Fruit fly (Drosophila melanogaster) whole organism, embryonic: ENCODE data around the gene CG46303.
A peak's percentile ranks its signal among the peaks of the same experiment; 100 is the strongest.

Experiments used
- ATbp ChIP-seq: fragments of 200-800 bp; sonication (Bioruptor generic); optimal IDR thresholded peaks from 2 replicates; lab custom pipeline; 2017; ENCODE audit warnings: missing biosample characterization, mild to moderate bottlenecking, missing genetic modification characterization, missing genetic modification reagents
- Asciz ChIP-seq: fragments of 200-800 bp; sonication (Bioruptor generic); optimal IDR thresholded peaks from 2 replicates; lab custom pipeline; 2017; ENCODE audit warnings: missing biosample characterization, mild to moderate bottlenecking, missing genetic modification characterization, missing genetic modification reagents
- CG10147 ChIP-seq: fragments of 200-800 bp; sonication (Bioruptor generic); optimal IDR thresholded peaks from 2 replicates; lab custom pipeline; 2019; ENCODE audit warnings: missing biosample characterization, mild to moderate bottlenecking, missing genetic modification characterization, moderate library complexity
- CG10209 ChIP-seq: fragments of 200-800 bp; sonication (Bioruptor generic); optimal IDR thresholded peaks from 3 replicates; lab custom pipeline; 2017; ENCODE audit warnings: missing biosample characterization, mild to moderate bottlenecking, missing genetic modification characterization, missing genetic modification reagents
- CG1024 ChIP-seq: fragments of 200-800 bp; sonication (Bioruptor generic); IDR thresholded peaks from 2 replicates; pipeline ENCODE4 v1.3.6; 2022; ENCODE audit warnings: missing biosample characterization, missing genetic modification characterization
- CG10267 ChIP-seq: fragments of 200-800 bp; sonication (Bioruptor generic); optimal IDR thresholded peaks from 2 replicates; lab custom pipeline; 2018; ENCODE audit warnings: missing biosample characterization, mild to moderate bottlenecking, missing genetic modification characterization, moderate library complexity
- CG11456 ChIP-seq: fragments of 200-800 bp; sonication (Bioruptor generic); IDR thresholded peaks from 3 replicates; pipeline ENCODE4 v1.3.6; 2022; ENCODE audit warnings: missing biosample characterization, missing genetic modification characterization
- CG11723 ChIP-seq: fragments of 200-800 bp; sonication (Bioruptor generic); optimal IDR thresholded peaks from 2 replicates; lab custom pipeline; 2017; ENCODE audit warnings: missing biosample characterization, mild to moderate bottlenecking, missing genetic modification characterization
- CG12391 ChIP-seq: fragments of 200-800 bp; sonication (Bioruptor generic); optimal IDR thresholded peaks from 3 replicates; lab custom pipeline; 2018; ENCODE audit warnings: missing biosample characterization, mild to moderate bottlenecking, missing genetic modification characterization, moderate library complexity
- CG13775 ChIP-seq: fragments of 200-800 bp; sonication (Bioruptor generic); optimal IDR thresholded peaks from 3 replicates; lab custom pipeline; 2017; ENCODE audit warnings: missing biosample characterization, mild to moderate bottlenecking, missing genetic modification characterization
- CG17328 ChIP-seq: fragments of 200-800 bp; sonication (Bioruptor generic); IDR thresholded peaks from 2 replicates; pipeline ENCODE4 v1.3.6; 2022; ENCODE audit warnings: missing biosample characterization, missing genetic modification characterization
- CG18599 ChIP-seq: fragments of 200-800 bp; sonication (Bioruptor generic); optimal IDR thresholded peaks from 3 replicates; lab custom pipeline; 2017; ENCODE audit warnings: missing biosample characterization, missing genetic modification characterization, mild to moderate bottlenecking, moderate library complexity, missing genetic modification reagents
- CG2120 ChIP-seq: fragments of 200-800 bp; sonication (Bioruptor generic); optimal IDR thresholded peaks from 3 replicates; lab custom pipeline; 2016; ENCODE audit warnings: missing biosample characterization, missing genetic modification characterization
- CG30020 ChIP-seq: fragments of 200-800 bp; optimal IDR thresholded peaks from 2 replicates; lab custom pipeline; 2019; ENCODE audit warnings: missing biosample characterization, mild to moderate bottlenecking, missing genetic modification characterization, moderate library complexity
- CG31224 ChIP-seq: fragments of 200-800 bp; sonication (Bioruptor generic); IDR thresholded peaks from 2 replicates; pipeline ENCODE4 v1.3.6; 2022; ENCODE audit warnings: missing biosample characterization, missing genetic modification characterization
- CG3995 ChIP-seq: fragments of 200-800 bp; sonication (Bioruptor generic); optimal IDR thresholded peaks from 3 replicates; lab custom pipeline; 2016; ENCODE audit warnings: missing biosample characterization, missing genetic modification characterization
- CG4424 ChIP-seq: fragments of 200-800 bp; sonication (Bioruptor generic); optimal IDR thresholded peaks from 3 replicates; lab custom pipeline; 2016; ENCODE audit warnings: missing biosample characterization, missing genetic modification characterization
- CG5245 ChIP-seq: fragments of 200-800 bp; sonication (Bioruptor generic); optimal IDR thresholded peaks from 3 replicates; lab custom pipeline; 2016; ENCODE audit warnings: missing biosample characterization, missing genetic modification characterization
- CG6272 ChIP-seq: fragments of 200-800 bp; sonication (Bioruptor generic); IDR thresholded peaks from 2 replicates; pipeline ENCODE4 v1.3.6; 2022; ENCODE audit warnings: missing biosample characterization, missing genetic modification characterization
- CG6654 ChIP-seq: fragments of 200-800 bp; sonication (Bioruptor generic); optimal IDR thresholded peaks from 2 replicates; lab custom pipeline; 2017; ENCODE audit warnings: missing biosample characterization, mild to moderate bottlenecking, missing genetic modification characterization
- CG6854 ChIP-seq: fragments of 200-800 bp; sonication (Bioruptor generic); optimal IDR thresholded peaks from 3 replicates; lab custom pipeline; 2017; ENCODE audit warnings: missing biosample characterization, mild to moderate bottlenecking, missing genetic modification characterization
- CG8290 ChIP-seq, 3 experiments: fragments of 200-800 bp; sonication (Bioruptor generic); optimal IDR thresholded peaks; 2 replicates each; lab custom pipeline; 2016 to 2019; ENCODE audit warnings: missing biosample characterization in 3 of 3, missing genetic modification characterization in 3 of 3, mild to moderate bottlenecking in 2 of 3, moderate library complexity in 1 of 3
- CG9817 ChIP-seq: fragments of 200-800 bp; sonication (Bioruptor generic); optimal IDR thresholded peaks from 2 replicates; lab custom pipeline; 2018; ENCODE audit warnings: missing biosample characterization, mild to moderate bottlenecking, missing genetic modification characterization, moderate library complexity
- CG9932 ChIP-seq: fragments of 200-800 bp; sonication (Bioruptor generic); IDR thresholded peaks from 2 replicates; pipeline ENCODE4 v1.3.6; 2022; ENCODE audit warnings: missing biosample characterization, missing genetic modification characterization
- D19B ChIP-seq: fragments of 200-800 bp; sonication (Bioruptor generic); optimal IDR thresholded peaks from 2 replicates; lab custom pipeline; 2017; ENCODE audit warnings: missing biosample characterization, mild to moderate bottlenecking, missing genetic modification characterization
- Dip2 ChIP-seq: fragments of 200-800 bp; sonication (Bioruptor generic); IDR thresholded peaks from 2 replicates; pipeline ENCODE4 v1.3.6; 2022; ENCODE audit warnings: missing biosample characterization, missing genetic modification characterization
- E2f2 ChIP-seq: fragments of 200-800 bp; sonication (Bioruptor generic); IDR thresholded peaks from 2 replicates; pipeline ENCODE4 v1.3.6; 2022; ENCODE audit warnings: missing biosample characterization, missing genetic modification characterization
- Oaz ChIP-seq: fragments of 200-800 bp; sonication (Bioruptor generic); IDR thresholded peaks from 2 replicates; pipeline ENCODE4 v1.3.6; 2022; ENCODE audit warnings: missing biosample characterization, missing genetic modification characterization
- Sox100B ChIP-seq: fragments of 200-800 bp; sonication (Bioruptor generic); optimal IDR thresholded peaks from 3 replicates; lab custom pipeline; 2018; ENCODE audit warnings: missing biosample characterization, mild to moderate bottlenecking, missing genetic modification characterization
- Usf ChIP-seq: fragments of 200-800 bp; sonication (Bioruptor generic); optimal IDR thresholded peaks from 2 replicates; lab custom pipeline; 2017; ENCODE audit warnings: missing genotype, missing biosample characterization, missing genetic modification characterization
- abd-A ChIP-seq: fragments of 200-800 bp; sonication (Bioruptor generic); optimal IDR thresholded peaks from 3 replicates; lab custom pipeline; 2019; ENCODE audit warnings: missing biosample characterization, mild to moderate bottlenecking, missing genetic modification characterization, moderate library complexity
- ash1 ChIP-seq: fragments of 200-800 bp; sonication (Bioruptor generic); optimal IDR thresholded peaks from 2 replicates; lab custom pipeline; 2018; ENCODE audit warnings: missing biosample characterization, mild to moderate bottlenecking, missing genetic modification characterization
- ato ChIP-seq: fragments of 200-800 bp; sonication (Bioruptor generic); IDR thresholded peaks from 2 replicates; pipeline ENCODE4 v1.3.6; 2022; ENCODE audit warnings: missing biosample characterization, missing genetic modification characterization; ENCODE audit not compliant: partially characterized antibody
- bcd ChIP-seq: fragments of 200-800 bp; sonication (Bioruptor generic); optimal IDR thresholded peaks from 2 replicates; lab custom pipeline; 2017; ENCODE audit warnings: missing biosample characterization, mild to moderate bottlenecking, missing genetic modification characterization
- dmrt11E ChIP-seq: fragments of 200-800 bp; sonication (Bioruptor generic); optimal IDR thresholded peaks from 3 replicates; lab custom pipeline; 2018; ENCODE audit warnings: missing biosample characterization, mild to moderate bottlenecking, missing genetic modification characterization, moderate library complexity
- dpn ChIP-seq, 2 experiments: fragments of 200-800 bp; sonication (Bioruptor generic); optimal IDR thresholded peaks; 3 replicates each; lab custom pipeline; 2016; ENCODE audit warnings: missing biosample characterization in 2 of 2, missing genetic modification characterization in 2 of 2
- ems ChIP-seq: fragments of 200-800 bp; sonication (Bioruptor generic); optimal IDR thresholded peaks from 3 replicates; lab custom pipeline; 2016; ENCODE audit warnings: missing biosample characterization, missing genetic modification characterization
- fu2 ChIP-seq: fragments of 200-800 bp; sonication (Bioruptor generic); optimal IDR thresholded peaks from 2 replicates; lab custom pipeline; 2016; ENCODE audit warnings: missing biosample characterization, missing genetic modification characterization
- gcm ChIP-seq: fragments of 200-800 bp; sonication (Bioruptor generic); optimal IDR thresholded peaks from 2 replicates; lab custom pipeline; 2019; ENCODE audit warnings: missing biosample characterization, mild to moderate bottlenecking, missing genetic modification characterization, moderate library complexity
- grau ChIP-seq: fragments of 200-800 bp; optimal IDR thresholded peaks from 3 replicates; lab custom pipeline; 2019; ENCODE audit warnings: missing biosample characterization, mild to moderate bottlenecking, missing genetic modification characterization, moderate library complexity
- gro ChIP-seq: fragments of 200-800 bp; sonication (Bioruptor generic); optimal IDR thresholded peaks from 2 replicates; lab custom pipeline; 2016; ENCODE audit warnings: missing biosample characterization, missing genetic modification characterization
- ham ChIP-seq: fragments of 200-800 bp; sonication (Bioruptor generic); IDR thresholded peaks from 2 replicates; pipeline ENCODE4 v1.3.6; 2022; ENCODE audit warnings: missing biosample characterization, missing genetic modification characterization
- ind ChIP-seq: fragments of 200-800 bp; sonication (Bioruptor generic); optimal IDR thresholded peaks from 3 replicates; lab custom pipeline; 2016; ENCODE audit warnings: missing biosample characterization, missing genetic modification characterization
- lbe ChIP-seq: fragments of 200-800 bp; sonication (Bioruptor generic); optimal IDR thresholded peaks from 2 replicates; lab custom pipeline; 2016; ENCODE audit warnings: missing biosample characterization, mild to moderate bottlenecking, missing genetic modification characterization
- onecut ChIP-seq: fragments of 200-800 bp; sonication (Bioruptor generic); IDR thresholded peaks from 2 replicates; pipeline ENCODE4 v1.3.6; 2022; ENCODE audit warnings: missing biosample characterization, missing genetic modification characterization
- pum ChIP-seq: fragments of 200-800 bp; sonication (Bioruptor generic); optimal IDR thresholded peaks from 2 replicates; lab custom pipeline; 2016; ENCODE audit warnings: missing biosample characterization, missing genetic modification characterization
- tap ChIP-seq: fragments of 200-800 bp; optimal IDR thresholded peaks from 3 replicates; lab custom pipeline; 2019; ENCODE audit warnings: missing biosample characterization, mild to moderate bottlenecking, missing genetic modification characterization, moderate library complexity
- tx ChIP-seq: fragments of 200-800 bp; sonication (Bioruptor generic); optimal IDR thresholded peaks from 2 replicates; lab custom pipeline; 2016; ENCODE audit warnings: missing biosample characterization, missing genetic modification characterization
- vfl ChIP-seq: fragments of 200-800 bp; sonication (Bioruptor generic); optimal IDR thresholded peaks from 2 replicates; lab custom pipeline; 2016; ENCODE audit warnings: missing biosample characterization, missing genetic modification characterization

Gene CG46303

DNA sequence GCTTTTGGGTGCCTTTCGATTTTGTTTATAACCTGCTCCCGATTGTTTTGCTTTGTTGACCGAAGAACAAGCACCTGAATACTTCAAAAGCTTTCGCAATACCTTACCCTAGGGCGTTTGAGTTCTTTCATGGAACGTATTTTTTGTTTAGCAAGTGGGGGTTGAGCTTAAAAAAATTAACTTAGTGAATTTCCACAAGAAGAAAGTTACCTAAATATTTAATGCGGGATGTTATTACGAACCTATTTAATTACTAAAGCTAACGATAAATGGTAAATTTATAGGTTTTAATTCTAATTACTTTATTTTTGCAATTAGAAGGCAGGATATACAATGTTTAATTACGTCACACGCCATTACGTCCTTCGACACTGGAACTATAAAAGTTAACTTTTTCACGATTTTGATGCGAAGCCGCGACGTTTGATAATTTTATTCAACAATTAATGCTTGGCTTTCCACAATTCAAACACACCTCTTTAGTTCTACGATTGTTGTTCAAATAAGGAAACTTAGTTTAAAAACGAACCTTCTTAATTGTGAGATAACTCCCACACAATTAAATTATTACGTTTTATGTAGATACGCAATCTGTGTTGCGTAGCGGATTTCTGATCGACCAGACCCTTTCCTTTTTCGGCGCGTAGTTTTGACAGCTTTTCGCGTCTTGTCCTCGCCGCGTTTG is 39.6 kb downstream of the CG46303 start (continued):
- TF ChIP-seq CG13775 (GFP tag; lab: Kevin White, UChicago), result peak; percentile 57
- TF ChIP-seq CG31224 (GFP tag; lab: Robert Waterston, UW), result peak; percentile 27; the same call in 1 of the 2 replicates
- TF ChIP-seq CG12391 (tag; lab: Kevin White, UChicago), result peak; percentile 15
- peak; percentile 13 for TF ChIP-seq CG10147 (GFP tag; lab: Kevin White, UChicago)
- TF ChIP-seq ind (GFP tag; lab: Kevin White, UChicago), result peak; percentile 44
- peak; percentile 3 for TF ChIP-seq CG6854 (GFP tag; lab: Kevin White, UChicago)
- TF ChIP-seq CG17328 (GFP tag; lab: Robert Waterston, UW), result 0 out of 2 replicates have a peak, but pooled peaks have one; percentile 13
- TF ChIP-seq gcm (GFP tag; lab: Kevin White, UChicago), result no peak
- peak; percentile 25 for TF ChIP-seq CG6654
- peak; percentile 22; the same call in 1 of the 2 replicates for TF ChIP-seq CG1024 (GFP tag; lab: Robert Waterston, UW)
- TF ChIP-seq ATbp (GFP tag; lab: Kevin White, UChicago), result no peak
- peak; percentile 13 for TF ChIP-seq CG3995
- peak; percentile 48 for TF ChIP-seq Usf (GFP tag; lab: Kevin White, UChicago)
- TF ChIP-seq CG11456 (GFP tag; lab: Robert Waterston, UW), result peak; percentile 73; the same call in 2 of the 3 replicates
- TF ChIP-seq CG5245, result no peak
- no peak for TF ChIP-seq abd-A (tag; lab: Kevin White, UChicago)
- no peak for TF ChIP-seq CG10267 (tag; lab: Kevin White, UChicago)
- no peak for TF ChIP-seq onecut
- TF ChIP-seq Dip2 (GFP tag; lab: Robert Waterston, UW), result no peak
- peak; percentile 52 for TF ChIP-seq pum
- TF ChIP-seq CG9932 (GFP tag; lab: Robert Waterston, UW), result peak; percentile 70
- TF ChIP-seq Sox100B, result peak; percentile 44
- TF ChIP-seq tap, result no peak
- TF ChIP-seq Oaz (GFP tag; lab: Robert Waterston, UW), result no peak
- no peak for TF ChIP-seq E2f2 (GFP tag; lab: Robert Waterston, UW)
- TF ChIP-seq dpn (GFP tag; optimal IDR thresholded peaks at IDR 0.05; lab: Kevin White, UChicago), result peak; percentile 16 to 47
- TF ChIP-seq ham, result no peak
- TF ChIP-seq CG11723 (GFP tag; lab: Kevin White, UChicago), result peak; percentile 44
- peak; percentile 56 for TF ChIP-seq CG18599 (GFP tag; lab: Kevin White, UChicago)
- TF ChIP-seq Asciz (GFP tag; lab: Kevin White, UChicago), result no peak
- TF ChIP-seq CG4424 (GFP tag; lab: Kevin White, UChicago), result peak; percentile 1
- peak; percentile 74 for TF ChIP-seq CG2120
- peak; percentile 51 for TF ChIP-seq CG9817 (tag; lab: Kevin White, UChicago)
- peak; percentile 2 for TF ChIP-seq vfl (GFP tag; lab: Kevin White, UChicago)
- TF ChIP-seq ems (GFP tag; lab: Kevin White, UChicago), result peak; percentile 3
- TF ChIP-seq dmrt11E (tag; lab: Kevin White, UChicago), result no peak
- no peak for TF ChIP-seq ash1 (GFP tag; lab: Kevin White, UChicago)
- no peak for TF ChIP-seq tx (GFP tag; lab: Kevin White, UChicago)
- no peak for TF ChIP-seq CG30020 (tag; lab: Kevin White, UChicago)
- TF ChIP-seq CG10209 (GFP tag; lab: Kevin White, UChicago), result peak; percentile 32
- peak; percentile 2 for TF ChIP-seq gro
- TF ChIP-seq CG8290 (GFP tag; optimal IDR thresholded peaks at IDR 0.05; lab: Kevin White, UChicago), result no peak
- peak in 1 of 2 experiments; percentile 48 for TF ChIP-seq CG8290 (tag; optimal IDR thresholded peaks at IDR 0.05; lab: Kevin White, UChicago)
- TF ChIP-seq grau (tag; lab: Kevin White, UChicago), result peak; percentile 38
- TF ChIP-seq lbe (GFP tag; lab: Kevin White, UChicago), result no peak
- peak; percentile 51 for TF ChIP-seq D19B
- TF ChIP-seq CG6272, result no peak
- TF ChIP-seq bcd, result peak; percentile 48
- no peak for TF ChIP-seq ato (GFP tag; lab: Robert Waterston, UW)
- TF ChIP-seq fu2 (GFP tag; lab: Kevin White, UChicago), result peak; percentile 16
